Fruit fly (Drosophila melanogaster): ENCODE results near the gene santa-maria.

Gene santa-maria

DNA sequence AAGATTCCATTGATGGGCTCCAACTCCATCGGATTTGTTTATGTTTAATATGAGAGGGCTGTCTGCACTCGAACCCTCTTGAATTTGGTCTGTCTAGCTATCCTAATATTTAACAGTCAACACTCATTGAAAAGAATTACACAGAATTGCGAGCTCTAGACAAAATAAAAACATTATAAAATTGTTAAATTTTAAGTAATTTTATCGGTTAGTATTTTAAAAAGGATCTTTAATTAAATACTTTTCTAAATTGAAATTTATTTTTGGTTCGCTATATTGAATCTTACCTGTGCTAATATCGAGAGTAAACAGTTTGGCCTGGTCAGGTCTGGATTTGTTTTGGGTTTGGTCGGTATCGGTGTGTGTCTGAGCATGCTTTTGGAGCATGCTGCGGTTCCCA is 49.4 kb downstream of the santa-maria start (continued):
- TF ChIP-seq CG10654 (GFP tag; optimal IDR thresholded peaks at IDR 0.05) (peak; percentile 44), Antp (GFP tag; optimal IDR thresholded peaks at IDR 0.05) (peak; percentile 27), hbn (GFP tag; IDR thresholded peaks at IDR 0.05; ENCODE audit: partially characterized antibody) (no peak), CrebB (tag; optimal IDR thresholded peaks at IDR 0.05) (no peak), grau (tag; optimal IDR thresholded peaks at IDR 0.05) (peak; percentile 96), lov (optimal IDR thresholded peaks at IDR 0.05) (no peak), lov (GFP tag; IDR thresholded peaks at IDR 0.05) (no peak), CG5245 (GFP tag; optimal IDR thresholded peaks at IDR 0.05) (peak; percentile 23), ken (GFP tag; IDR thresholded peaks at IDR 0.05) (peak; percentile 52; the same call in 1 of the 3 replicates), CG34224 (GFP tag; IDR thresholded peaks at IDR 0.05; ENCODE audit: partially characterized antibody) (no peak), inv (GFP tag; IDR thresholded peaks at IDR 0.05; ENCODE audit: partially characterized antibody) (no peak), esg (GFP tag; conservative IDR thresholded peaks at IDR 0.05) (peak; percentile 63), Meics (GFP tag; optimal IDR thresholded peaks at IDR 0.05) (peak; percentile 61), salm (tag; optimal IDR thresholded peaks at IDR 0.05) (peak; percentile 57), CG31388 (GFP tag; optimal IDR thresholded peaks at IDR 0.05) (no peak), eyg (GFP tag; optimal IDR thresholded peaks at IDR 0.05) (no peak), CG8359 (GFP tag; optimal IDR thresholded peaks at IDR 0.05; ENCODE audit: borderline replicate concordance) (no peak), Awh (GFP tag; IDR thresholded peaks at IDR 0.05) (peak; percentile 65), crc (GFP tag; optimal IDR thresholded peaks at IDR 0.05) (no peak), CG9727 (GFP tag; optimal IDR thresholded peaks at IDR 0.05) (peak; percentile 71), CG13424 (tag; optimal IDR thresholded peaks at IDR 0.05) (peak; percentile 80), lilli (GFP tag; optimal IDR thresholded peaks at IDR 0.05) (peak; percentile 66)

- TF ChIP-seq CG12769 (tag; optimal IDR thresholded peaks at IDR 0.05) (peak; percentile 97), CG9932 (GFP tag; IDR thresholded peaks at IDR 0.05) (0 out of 2 replicates have a peak, but pooled peaks have one; percentile 6), row (GFP tag; IDR thresholded peaks at IDR 0.05) (0 out of 3 replicates have a peak, but pooled peaks have one; percentile 24), CG13775 (GFP tag; optimal IDR thresholded peaks at IDR 0.05) (no peak)
These were observed 50.0 kb downstream of the santa-maria start, which contains the start of gene CG5171 for dm6 chr2L:7401025-7401424. Gene CG5171, plus strand, starts transcription at chr2L:7401335.

DNA sequence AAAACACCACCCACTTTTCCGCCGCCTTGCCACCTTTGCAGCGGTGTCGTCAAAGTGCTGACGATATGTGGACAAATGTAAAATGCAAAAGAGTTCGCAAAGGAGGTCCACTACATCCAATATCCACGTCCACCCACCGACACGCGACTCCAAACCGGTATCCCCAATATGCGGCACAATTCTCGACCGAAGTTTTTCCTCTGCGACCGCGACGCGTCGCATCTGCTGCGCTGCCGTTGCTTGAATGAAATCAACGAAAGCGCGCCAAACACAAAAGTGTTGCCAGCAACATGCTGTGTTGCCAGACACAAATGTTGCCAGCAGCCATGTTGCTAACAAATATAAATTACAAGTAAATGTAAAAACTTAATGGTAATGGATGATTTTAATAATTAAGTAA is 52.5 kb downstream of the santa-maria start, which contains the start of gene CG5160:
CG5160 (minus strand) TSS at position 223 of the 400 bp plus-strand sequence.
- TF ChIP-seq CG9727 (GFP tag; optimal IDR thresholded peaks at IDR 0.05) (no peak), CG3726 (GFP tag; IDR thresholded peaks at IDR 0.05) (no peak), bbx (GFP tag; IDR thresholded peaks at IDR 0.05; ENCODE audit: partially characterized antibody) (0 out of 2 replicates have a peak, but pooled peaks have one; percentile 25), CG2199 (GFP tag; IDR thresholded peaks at IDR 0.05) (peak; percentile 78; the same call in 2 of the 3 replicates), Rfx (GFP tag; IDR thresholded peaks at IDR 0.05) (no peak), jumu (GFP tag; optimal IDR thresholded peaks at IDR 0.05) (no peak), CG2875 (GFP tag; optimal IDR thresholded peaks at IDR 0.05) (no peak), al (GFP tag; IDR thresholded peaks at IDR 0.05) (no peak), CG18599 (GFP tag; optimal IDR thresholded peaks at IDR 0.05) (peak; percentile 2), CG31388 (GFP tag; optimal IDR thresholded peaks at IDR 0.05) (no peak), fd3F (GFP tag; optimal IDR thresholded peaks at IDR 0.05) (no peak), nerfin-2 (GFP tag; IDR thresholded peaks at IDR 0.05; ENCODE audit: partially characterized antibody) (no peak), CG6765 (GFP tag; optimal IDR thresholded peaks at IDR 0.05) (no peak), CG11247 (GFP tag; IDR thresholded peaks at IDR 0.05) (no peak), C15 (GFP tag; IDR thresholded peaks at IDR 0.05) (no peak), grn (GFP tag; optimal IDR thresholded peaks at IDR 0.05) (no peak), pnt (GFP tag; optimal IDR thresholded peaks at IDR 0.05) (no peak), CG11504 (tag; optimal IDR thresholded peaks at IDR 0.05) (peak; percentile 99), MTF-1 (GFP tag; optimal IDR thresholded peaks at IDR 0.05; ENCODE audit: borderline replicate concordance) (no peak), NC2α (GFP tag; optimal IDR thresholded peaks at IDR 0.05) (no peak), E2f2 (GFP tag; IDR thresholded peaks at IDR 0.05) (peak; percentile 28; the same call in 1 of the 2 replicates), knrl (GFP tag; IDR thresholded peaks at IDR 0.05; ENCODE audit: partially characterized antibody) (no peak), Dref (GFP tag; IDR thresholded peaks at IDR 0.05) (no peak), Dp (GFP tag; optimal IDR thresholded peaks at IDR 0.05) (peak; percentile 26), CG4404 (GFP tag; IDR thresholded peaks at IDR 0.05) (no peak)
